Worm (Caenorhabditis elegans) whole organism, early embryonic: ENCODE measurements around the gene T04G9.6.

Source experiments
- F13C5.2 ChIP-seq: sonication (generic microtip); optimal IDR thresholded peaks from 2 replicates; lab custom pipeline; 2017; ENCODE audit warnings: mild to moderate bottlenecking, missing genetic modification characterization, inconsistent platforms, missing compliant biosample characterization
- ama-1 ChIP-seq: fragments of 150-350 bp; optimal IDR thresholded peaks from 2 replicates; lab custom pipeline; 2014
- ceh-36 ChIP-seq: sonication (generic microtip); optimal IDR thresholded peaks from 2 replicates; lab custom pipeline; 2016; ENCODE audit warnings: missing genetic modification characterization, inconsistent platforms, missing compliant biosample characterization
- ets-7 ChIP-seq: sonication (generic microtip); optimal IDR thresholded peaks from 2 replicates; lab custom pipeline; 2016; ENCODE audit warnings: missing genotype, missing genetic modification characterization, missing compliant biosample characterization
- hmbx-1 ChIP-seq: sonication (generic microtip); optimal IDR thresholded peaks from 2 replicates; lab custom pipeline; 2016; ENCODE audit warnings: mild to moderate bottlenecking, missing genetic modification characterization, missing compliant biosample characterization
- hnd-1 ChIP-seq: sonication (generic microtip); optimal IDR thresholded peaks from 2 replicates; lab custom pipeline; 2016; ENCODE audit warnings: missing genetic modification characterization, missing compliant biosample characterization
- pes-1 ChIP-seq: fragments of 200-800 bp; sonication (Bioruptor generic); IDR thresholded peaks from 2 replicates; pipeline ENCODE4 v1.3.6; 2022; ENCODE audit warnings: missing genetic modification reagents, missing genetic modification characterization, missing compliant biosample characterization
- sea-1 ChIP-seq: fragments of 200-800 bp; sonication (Bioruptor generic); conservative IDR thresholded peaks from 2 replicates; pipeline ENCODE4 v1.3.6; 2022; ENCODE audit warnings: missing genetic modification characterization, missing compliant biosample characterization
- tra-4 ChIP-seq: sonication (generic microtip); optimal IDR thresholded peaks from 2 replicates; lab custom pipeline; 2017; ENCODE audit warnings: missing genetic modification characterization, missing compliant biosample characterization

DNA sequence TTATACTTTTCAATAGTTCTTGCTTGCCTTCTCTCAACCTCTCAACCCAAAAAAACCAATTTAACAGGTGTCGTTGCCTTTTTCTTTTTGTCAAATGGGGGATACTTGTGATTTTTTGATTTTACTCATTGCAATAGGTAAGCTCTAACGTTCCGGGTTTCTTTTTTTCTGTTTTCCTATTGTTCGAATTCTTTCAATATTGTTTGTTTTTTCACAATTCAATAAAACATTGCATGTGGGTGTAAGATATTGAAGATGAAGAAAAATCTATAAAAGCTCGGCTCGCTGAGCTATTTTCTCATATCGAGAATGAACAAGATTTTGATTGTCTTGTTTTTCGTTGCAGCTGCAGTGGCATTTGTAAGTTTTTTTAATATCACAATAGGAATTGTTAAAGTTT, 14.2 kb downstream of the T04G9.6 start, which contains the start of gene T04G9.7:
- TF ChIP-seq ceh-36 (tag; lab: Kevin White, UChicago), result no peak
- TF ChIP-seq ama-1 (lab: Kevin White, UChicago), result no peak
- TF ChIP-seq pes-1 (GFP tag; lab: Robert Waterston, UW), result no peak
- no peak for TF ChIP-seq F13C5.2
- TF ChIP-seq ets-7 (tag; lab: Kevin White, UChicago), result no peak
- no peak for TF ChIP-seq tra-4 (tag; lab: Kevin White, UChicago)
- TF ChIP-seq hnd-1 (tag; lab: Kevin White, UChicago), result no peak
- no peak for TF ChIP-seq sea-1 (GFP tag; lab: Robert Waterston, UW)
- TF ChIP-seq hmbx-1, result no peak
